Fruit fly (Drosophila melanogaster) whole organism, prepupa: ENCODE measurements around the gene Sxl.

ENCODE experiments used
- Blimp-1 ChIP-seq: fragments of 200-800 bp; sonication (Bioruptor generic); optimal IDR thresholded peaks from 3 replicates; lab custom pipeline; 2017; ENCODE audit warnings: missing biosample characterization, missing genetic modification characterization, mild to moderate bottlenecking, moderate library complexity, missing genetic modification reagents
- CG10631 ChIP-seq: fragments of 200-800 bp; sonication (Bioruptor generic); optimal IDR thresholded peaks from 2 replicates; lab custom pipeline; 2016; ENCODE audit warnings: missing biosample characterization, missing genetic modification characterization
- CG10669 ChIP-seq: fragments of 200-800 bp; sonication (Bioruptor generic); optimal IDR thresholded peaks from 3 replicates; lab custom pipeline; 2018; ENCODE audit warnings: missing biosample characterization, mild to moderate bottlenecking, missing genetic modification characterization, moderate library complexity
- CG11762 ChIP-seq: fragments of 200-800 bp; sonication (Bioruptor generic); optimal IDR thresholded peaks from 3 replicates; lab custom pipeline; 2016; ENCODE audit warnings: missing biosample characterization, missing genetic modification characterization; ENCODE audit not compliant: insufficient read depth
- CG11902 ChIP-seq: fragments of 200-800 bp; sonication (Bioruptor generic); optimal IDR thresholded peaks from 3 replicates; lab custom pipeline; 2016; ENCODE audit warnings: missing biosample characterization, missing genetic modification characterization
- CG15336 ChIP-seq: fragments of 200-800 bp; sonication (Bioruptor generic); IDR thresholded peaks from 2 replicates; pipeline ENCODE4 v1.3.6; 2022; ENCODE audit warnings: missing biosample characterization, missing genetic modification characterization
- CG16779 ChIP-seq: fragments of 200-800 bp; sonication (Bioruptor generic); optimal IDR thresholded peaks from 3 replicates; lab custom pipeline; 2017; ENCODE audit warnings: missing biosample characterization, mild to moderate bottlenecking, missing genetic modification characterization
- CG31627 ChIP-seq: fragments of 200-800 bp; sonication (Bioruptor generic); optimal IDR thresholded peaks from 3 replicates; lab custom pipeline; 2016; ENCODE audit warnings: missing biosample characterization, missing genetic modification characterization
- CG32006 ChIP-seq: fragments of 200-800 bp; sonication (Bioruptor generic); optimal IDR thresholded peaks from 3 replicates; lab custom pipeline; 2017; ENCODE audit warnings: missing biosample characterization, mild to moderate bottlenecking, missing genetic modification characterization
- CG34406 ChIP-seq: fragments of 200-800 bp; sonication (Bioruptor generic); optimal IDR thresholded peaks from 3 replicates; lab custom pipeline; 2016; ENCODE audit warnings: missing biosample characterization, missing genetic modification characterization
- CG3919 ChIP-seq: fragments of 200-800 bp; sonication (Bioruptor generic); optimal IDR thresholded peaks from 3 replicates; lab custom pipeline; 2016; ENCODE audit warnings: missing biosample characterization, missing genetic modification characterization
- CG4318 ChIP-seq: fragments of 200-800 bp; sonication (Bioruptor generic); optimal IDR thresholded peaks from 3 replicates; lab custom pipeline; 2017; ENCODE audit warnings: missing biosample characterization, mild to moderate bottlenecking, missing genetic modification characterization
- CG6163 ChIP-seq: fragments of 200-800 bp; sonication (Bioruptor generic); IDR thresholded peaks from 3 replicates; pipeline ENCODE4 v1.3.6; 2022; ENCODE audit warnings: missing biosample characterization, missing genetic modification characterization
- CG6276 ChIP-seq: fragments of 200-800 bp; sonication (Bioruptor generic); optimal IDR thresholded peaks from 2 replicates; lab custom pipeline; 2017; ENCODE audit warnings: missing biosample characterization, mild to moderate bottlenecking, missing genetic modification characterization
- CG8119 ChIP-seq: fragments of 200-800 bp; sonication (Bioruptor generic); IDR thresholded peaks from 3 replicates; pipeline ENCODE4 v1.3.6; 2022; ENCODE audit warnings: missing biosample characterization, missing genetic modification characterization
- CG8319 ChIP-seq: fragments of 200-800 bp; sonication (Bioruptor generic); optimal IDR thresholded peaks from 3 replicates; lab custom pipeline; 2016; ENCODE audit warnings: missing biosample characterization, missing genetic modification characterization
- Eip75B ChIP-seq: fragments of 200-800 bp; sonication (Bioruptor generic); optimal IDR thresholded peaks from 3 replicates; lab custom pipeline; 2016; ENCODE audit warnings: missing biosample characterization, missing genetic modification characterization
- Eip78C ChIP-seq: fragments of 200-800 bp; sonication (Bioruptor generic); peaks from one replicate; lab custom pipeline; 2016; ENCODE audit warnings: missing biosample characterization, missing genetic modification characterization
- Ets21C ChIP-seq: fragments of 200-800 bp; sonication (Bioruptor generic); optimal IDR thresholded peaks from 3 replicates; lab custom pipeline; 2016; ENCODE audit warnings: missing biosample characterization, missing genetic modification characterization
- Ets96B ChIP-seq: fragments of 200-800 bp; optimal IDR thresholded peaks from 2 replicates; lab custom pipeline; 2019; ENCODE audit warnings: missing biosample characterization, mild to moderate bottlenecking, missing genetic modification characterization, moderate library complexity
- Hr38 ChIP-seq: sonication (Bioruptor generic); optimal IDR thresholded peaks from 2 replicates; lab custom pipeline; 2016; ENCODE audit warnings: missing biosample characterization, missing genetic modification characterization
- Hr4 ChIP-seq: fragments of 200-800 bp; sonication (Bioruptor generic); optimal IDR thresholded peaks from 3 replicates; lab custom pipeline; 2016; ENCODE audit warnings: missing biosample characterization, missing genetic modification characterization
- OdsH ChIP-seq: fragments of 200-800 bp; sonication (Bioruptor generic); optimal IDR thresholded peaks from 3 replicates; lab custom pipeline; 2016; ENCODE audit warnings: missing biosample characterization, missing genetic modification characterization
- Sox102F ChIP-seq: fragments of 200-800 bp; sonication (Bioruptor generic); optimal IDR thresholded peaks from 2 replicates; lab custom pipeline; 2016; ENCODE audit warnings: missing biosample characterization, mild to moderate bottlenecking, missing genetic modification characterization
- Sox15 ChIP-seq: fragments of 200-800 bp; sonication (Bioruptor generic); optimal IDR thresholded peaks from 3 replicates; lab custom pipeline; 2016; ENCODE audit warnings: missing biosample characterization, missing genetic modification characterization
- achi ChIP-seq: fragments of 200-800 bp; sonication (Bioruptor generic); optimal IDR thresholded peaks from 3 replicates; lab custom pipeline; 2016; ENCODE audit warnings: missing biosample characterization, missing genetic modification characterization
- acj6 ChIP-seq: fragments of 200-800 bp; sonication (Bioruptor generic); optimal IDR thresholded peaks from 3 replicates; lab custom pipeline; 2016; ENCODE audit warnings: missing biosample characterization, missing genetic modification characterization
- cyc ChIP-seq: fragments of 200-800 bp; sonication (Bioruptor generic); optimal IDR thresholded peaks from 3 replicates; lab custom pipeline; 2016; ENCODE audit warnings: missing biosample characterization, missing genetic modification characterization
- dsx ChIP-seq: fragments of 200-800 bp; optimal IDR thresholded peaks from 3 replicates; lab custom pipeline; 2019; ENCODE audit warnings: missing biosample characterization, mild to moderate bottlenecking, missing genetic modification characterization, moderate library complexity; ENCODE audit not compliant: poor library complexity, severe bottlenecking
- eg ChIP-seq: fragments of 200-800 bp; sonication (Bioruptor generic); IDR thresholded peaks from 3 replicates; pipeline ENCODE4 v1.3.6; 2022; ENCODE audit warnings: missing biosample characterization, missing genetic modification characterization
- esn ChIP-seq: fragments of 200-800 bp; sonication (Bioruptor generic); optimal IDR thresholded peaks from 2 replicates; lab custom pipeline; 2016; ENCODE audit warnings: missing biosample characterization, mild to moderate bottlenecking, missing genetic modification characterization, moderate library complexity
- fd85E ChIP-seq: fragments of 200-800 bp; sonication (Bioruptor generic); optimal IDR thresholded peaks from 3 replicates; lab custom pipeline; 2016; ENCODE audit warnings: missing biosample characterization, missing genetic modification characterization
- fkh ChIP-seq: fragments of 200-800 bp; sonication (Bioruptor generic); optimal IDR thresholded peaks from 3 replicates; lab custom pipeline; 2017; ENCODE audit warnings: missing biosample characterization, mild to moderate bottlenecking, missing genetic modification characterization, moderate library complexity
- lz ChIP-seq: fragments of 200-800 bp; sonication (Bioruptor generic); optimal IDR thresholded peaks from 3 replicates; lab custom pipeline; 2016; ENCODE audit warnings: missing biosample characterization, missing genetic modification characterization
- net ChIP-seq: fragments of 200-800 bp; sonication (Bioruptor generic); optimal IDR thresholded peaks from 3 replicates; lab custom pipeline; 2016; ENCODE audit warnings: missing biosample characterization, missing genetic modification characterization
- pdm3 ChIP-seq: fragments of 200-800 bp; sonication (Bioruptor generic); optimal IDR thresholded peaks from 3 replicates; lab custom pipeline; 2016; ENCODE audit warnings: missing biosample characterization, missing genetic modification characterization
- ss ChIP-seq, 2 experiments: fragments of 200-800 bp; sonication (Bioruptor generic); optimal IDR thresholded peaks; 2 replicates in 1 of 2; 3 replicates in 1 of 2; lab custom pipeline; 2017 to 2018; ENCODE audit warnings: mild to moderate bottlenecking in 2 of 2, missing biosample characterization in 2 of 2, missing genetic modification characterization in 2 of 2, moderate library complexity in 1 of 2
- svp ChIP-seq: fragments of 200-800 bp; sonication (Bioruptor generic); peaks from one replicate; lab custom pipeline; 2016; ENCODE audit warnings: missing biosample characterization, missing genetic modification characterization
- topi ChIP-seq: fragments of 200-800 bp; sonication (Bioruptor generic); optimal IDR thresholded peaks from 3 replicates; lab custom pipeline; 2016; ENCODE audit warnings: missing biosample characterization, missing genetic modification characterization
- vri ChIP-seq: fragments of 200-800 bp; sonication (Bioruptor generic); optimal IDR thresholded peaks from 3 replicates; lab custom pipeline; 2016; ENCODE audit warnings: missing biosample characterization, mild to moderate bottlenecking, missing genetic modification characterization

Sxl gene

DNA sequence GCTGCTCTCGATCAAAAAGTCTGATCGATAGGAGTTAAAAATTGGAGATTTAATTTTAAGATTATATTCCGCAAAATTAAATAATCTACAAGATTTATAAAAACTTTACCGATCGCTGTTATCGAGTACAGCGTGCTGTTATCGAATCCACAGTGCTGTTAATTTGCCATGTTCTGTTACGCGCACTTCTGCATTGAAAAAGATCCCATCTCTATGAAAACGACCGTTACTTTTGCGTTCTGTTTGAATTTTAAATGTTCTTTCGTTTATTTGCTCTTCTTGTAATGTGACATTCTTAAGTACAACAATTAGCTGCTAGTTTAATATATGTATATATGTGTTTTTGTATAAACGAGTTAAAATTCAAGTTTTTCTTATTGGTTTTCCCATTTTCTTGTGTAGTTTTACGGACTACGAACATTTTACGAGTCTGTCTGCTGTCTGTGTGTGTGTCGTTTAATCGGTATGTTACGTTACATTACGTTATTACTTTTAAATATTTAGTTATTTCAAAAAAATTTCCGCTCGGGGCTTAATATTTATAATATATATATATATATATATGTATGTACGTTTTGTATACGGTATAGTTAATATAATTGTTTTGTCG is 23.4 kb downstream of the Sxl start:
- TF ChIP-seq dsx (no peak), vri (GFP tag; lab: Kevin White, UChicago) (no peak), CG11762 (GFP tag; lab: Kevin White, UChicago) (no peak), CG8319 (GFP tag; lab: Kevin White, UChicago) (no peak), pdm3 (no peak), fkh (GFP tag; lab: Kevin White, UChicago) (no peak), CG6276 (GFP tag; lab: Kevin White, UChicago) (no peak), fd85E (no peak), CG6163 (GFP tag; lab: Robert Waterston, UW) (no peak), CG15336 (no peak), lz (GFP tag; lab: Kevin White, UChicago) (no peak), CG4318 (GFP tag; lab: Kevin White, UChicago) (no peak)

DNA sequence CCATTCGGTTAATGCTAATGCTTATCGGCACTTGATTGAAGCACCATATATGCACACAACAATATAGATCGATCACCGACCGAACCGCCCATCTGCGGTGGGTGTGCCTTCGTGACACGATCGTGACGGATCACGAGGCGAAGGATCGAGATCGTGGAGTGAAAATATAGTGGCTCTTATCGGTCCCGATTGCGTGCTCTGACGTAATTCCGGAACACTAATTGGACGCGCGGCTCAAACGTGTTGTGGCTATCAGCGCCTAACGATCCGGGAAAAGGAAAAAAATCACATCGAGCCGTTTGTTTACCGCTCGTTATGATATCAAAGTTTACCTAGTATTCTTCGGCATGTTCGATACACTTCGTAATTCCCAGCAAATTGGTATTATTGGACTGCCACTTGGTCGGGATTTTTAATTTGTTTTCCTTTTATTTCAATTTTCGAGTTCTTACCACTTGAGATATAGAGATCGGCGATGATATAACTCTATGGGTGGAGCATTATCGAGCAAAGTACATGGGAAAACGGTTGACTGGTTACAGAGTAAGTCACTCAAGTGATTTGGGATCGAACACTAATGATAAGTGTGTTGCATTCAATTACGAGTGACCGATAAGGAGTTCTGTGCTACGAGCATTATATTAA is 24.5 kb downstream of the Sxl start:
- no peak for TF ChIP-seq Blimp-1 (GFP tag; lab: Kevin White, UChicago)
- TF ChIP-seq CG32006 (GFP tag; lab: Kevin White, UChicago) = no peak
- peak; percentile 22 for TF ChIP-seq vri (GFP tag; lab: Kevin White, UChicago)

DNA sequence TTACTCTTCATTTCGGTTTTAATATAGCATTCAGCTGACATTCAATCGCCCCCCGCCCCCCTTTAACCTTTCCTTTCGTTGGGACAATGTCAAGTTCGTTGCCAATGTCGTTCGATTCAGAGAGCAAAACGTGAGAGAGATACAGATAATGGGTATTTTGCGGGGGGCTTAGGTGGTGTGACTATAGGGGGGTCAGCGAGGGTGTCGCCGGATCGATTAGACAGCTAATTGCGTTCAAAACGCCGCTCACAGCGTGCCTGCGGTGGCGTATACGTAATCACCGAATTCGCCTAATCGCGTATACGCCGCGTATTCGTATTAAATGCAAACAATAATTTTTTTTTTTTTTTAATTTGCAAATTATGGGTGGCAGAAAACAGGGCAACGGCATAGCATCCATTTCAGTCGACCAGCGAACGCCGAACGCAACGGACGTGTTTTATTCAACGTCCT is 28.8 kb downstream of the Sxl start, which contains the start of gene CG4607:
TSS of gene CG4607 (plus strand) at position 403 of the 453 bp plus-strand sequence.
- no peak for TF ChIP-seq Blimp-1 (GFP tag; lab: Kevin White, UChicago)
- TF ChIP-seq CG4318 (GFP tag; lab: Kevin White, UChicago) = no peak
- no peak for TF ChIP-seq Hr38 (GFP tag; lab: Kevin White, UChicago)
- no peak for TF ChIP-seq CG15336
- no peak for TF ChIP-seq achi
- no peak for TF ChIP-seq Ets21C (GFP tag; lab: Kevin White, UChicago)
- TF ChIP-seq acj6 (GFP tag; lab: Kevin White, UChicago) = no peak
- TF ChIP-seq cyc = no peak
- TF ChIP-seq ss (GFP tag; optimal IDR thresholded peaks at IDR 0.05; lab: Kevin White, UChicago) = no peak
- peak; percentile 92 for TF ChIP-seq svp (GFP tag; lab: Kevin White, UChicago)
- peak; percentile 74 for TF ChIP-seq vri (GFP tag; lab: Kevin White, UChicago)
- TF ChIP-seq CG31627 (GFP tag; lab: Kevin White, UChicago) = no peak
- TF ChIP-seq, all 60 proteins: peak for 2

DNA sequence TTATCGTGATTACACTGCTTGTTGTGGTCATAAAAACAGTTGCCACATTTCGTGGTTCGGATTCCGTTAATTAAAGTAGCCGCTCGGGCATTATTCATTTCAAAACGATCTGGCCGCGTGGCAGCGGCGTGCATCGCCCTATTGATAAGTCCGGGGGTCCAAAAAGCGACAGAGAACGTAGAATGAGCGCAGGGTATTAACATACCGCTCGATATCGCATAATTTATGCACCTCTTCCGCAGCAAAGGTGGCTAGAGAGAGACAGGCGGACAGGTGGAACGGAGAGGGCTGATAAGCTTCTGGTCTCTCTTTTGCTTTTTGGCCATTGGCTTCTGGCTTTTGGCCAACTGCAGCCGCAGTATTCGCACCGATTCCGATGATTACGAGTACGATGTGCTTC is 29.8 kb downstream of the Sxl start:
- TF ChIP-seq vri (GFP tag; lab: Kevin White, UChicago) = peak; percentile 10
- peak; percentile 46 for TF ChIP-seq Eip78C (GFP tag; lab: Kevin White, UChicago)
- TF ChIP-seq CG3919 (GFP tag; lab: Kevin White, UChicago) = no peak
- TF ChIP-seq, all 60 proteins: peak for 2

DNA sequence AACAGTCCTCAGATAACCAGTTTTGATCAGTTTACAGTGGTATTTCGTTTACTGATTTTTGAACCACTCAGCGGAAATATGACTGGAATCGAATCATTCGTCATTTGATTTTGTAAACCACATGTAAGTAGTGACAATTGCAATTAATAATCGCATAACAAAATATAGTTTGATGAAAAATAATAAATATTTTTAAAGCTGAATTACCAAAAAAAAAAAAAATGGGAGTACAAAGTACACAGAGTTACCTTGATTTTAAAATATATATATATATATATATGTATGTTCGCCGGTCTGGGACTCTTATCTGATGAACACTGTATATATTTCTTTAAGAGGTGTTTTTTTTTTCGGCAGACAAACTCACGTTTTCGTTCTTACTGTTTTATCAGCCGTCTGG is 30.6 kb downstream of the Sxl start:
- TF ChIP-seq Sox15 (no peak), CG8119 (GFP tag; lab: Robert Waterston, UW) (no peak), Eip78C (GFP tag; lab: Kevin White, UChicago) (peak; percentile 69), CG3919 (GFP tag; lab: Kevin White, UChicago) (peak; percentile 1), net (GFP tag; lab: Kevin White, UChicago) (no peak), CG15336 (no peak), fd85E (no peak), Ets21C (GFP tag; lab: Kevin White, UChicago) (no peak), CG16779 (tag; lab: Kevin White, UChicago) (no peak), OdsH (GFP tag; lab: Kevin White, UChicago) (no peak), CG6276 (GFP tag; lab: Kevin White, UChicago) (no peak), CG10669 (no peak), lz (GFP tag; lab: Kevin White, UChicago) (peak; percentile 0), CG11902 (GFP tag; lab: Kevin White, UChicago) (no peak), fkh (GFP tag; lab: Kevin White, UChicago) (no peak), cyc (no peak), CG4318 (GFP tag; lab: Kevin White, UChicago) (no peak), CG32006 (GFP tag; lab: Kevin White, UChicago) (no peak), CG34406 (peak; percentile 2), Ets96B (no peak), ss (GFP tag; optimal IDR thresholded peaks at IDR 0.05; lab: Kevin White, UChicago) (peak; percentile 6 to 73), Sox102F (GFP tag; lab: Kevin White, UChicago) (no peak), topi (peak; percentile 17), esn (GFP tag; lab: Kevin White, UChicago) (peak; percentile 4), CG8319 (GFP tag; lab: Kevin White, UChicago) (no peak), CG10631 (no peak), Hr4 (GFP tag; lab: Kevin White, UChicago) (no peak), Eip75B (GFP tag; lab: Kevin White, UChicago) (no peak), eg (GFP tag; lab: Robert Waterston, UW) (no peak)
